Worm (Caenorhabditis elegans): ENCODE measurements around the gene ugt-33.

ugt-33 gene

DNA sequence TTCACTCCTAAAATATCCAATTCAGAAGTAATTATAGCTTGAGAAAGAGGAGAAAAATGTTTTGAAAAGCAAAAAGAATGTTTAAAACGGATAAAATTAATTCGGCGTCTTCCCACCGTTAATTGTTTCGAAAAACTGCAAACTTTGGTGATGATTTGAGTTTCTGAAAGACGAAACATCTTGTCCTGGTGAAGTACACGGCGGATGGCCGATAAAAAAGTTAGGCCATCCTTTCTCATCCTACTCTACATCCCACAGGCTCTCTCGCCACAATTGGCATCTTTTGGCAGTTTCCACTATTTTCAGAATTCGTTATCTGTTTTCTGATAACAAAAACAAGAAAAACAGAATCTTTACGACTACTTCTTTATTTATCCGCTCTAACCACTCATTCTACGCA lies 32.7 kb downstream of the ugt-33 start, which contains the start of the genes C35A5.8 and hda-11 (continued):
- peak; percentile 31 for TF ChIP-seq nhr-48 (tag; optimal IDR thresholded peaks at IDR 0.05)
- peak; percentile 71 for TF ChIP-seq duxl-1 (tag; optimal IDR thresholded peaks at IDR 0.05; ENCODE audit: poor library complexity)
- 0 out of 2 replicates have a peak, but pooled peaks have one; percentile 27 for TF ChIP-seq mxl-2 (GFP tag; conservative IDR thresholded peaks at IDR 0.05)
- no peak for TF ChIP-seq mep-1 (tag; optimal IDR thresholded peaks at IDR 0.05)
- TF ChIP-seq ceh-32 (tag; optimal IDR thresholded peaks at IDR 0.05; ENCODE audit: poor library complexity) = no peak
- no peak for TF ChIP-seq nhr-11 (tag; optimal IDR thresholded peaks at IDR 0.05)
- TF ChIP-seq madf-5 (GFP tag; IDR thresholded peaks at IDR 0.05) = no peak
- TF ChIP-seq nhr-25 (tag; optimal IDR thresholded peaks at IDR 0.05; ENCODE audit: borderline replicate concordance, insufficient read depth) = peak; percentile 4
- TF ChIP-seq hif-1 (tag; optimal IDR thresholded peaks at IDR 0.05) = peak in 1 of 2 experiments; percentile 89
- TF ChIP-seq zfp-3 (GFP tag; conservative IDR thresholded peaks at IDR 0.05) = peak; percentile 46; the same call in 1 of the 2 replicates
- TF ChIP-seq nhr-41 (GFP tag; IDR thresholded peaks at IDR 0.05) = no peak
- no peak for TF ChIP-seq lin-1 (GFP tag; IDR thresholded peaks at IDR 0.05)
- TF ChIP-seq tag-97 (GFP tag; IDR thresholded peaks at IDR 0.05) = 0 out of 2 replicates have a peak, but pooled peaks have one; percentile 31
- TF ChIP-seq sdz-12 (GFP tag; optimal IDR thresholded peaks at IDR 0.05) = peak; percentile 41
- no peak for TF ChIP-seq ceh-20 (GFP tag; IDR thresholded peaks at IDR 0.05)
- no peak for TF ChIP-seq mdt-29 (GFP tag; IDR thresholded peaks at IDR 0.05)
- no peak for TF ChIP-seq arid-1 (GFP tag; conservative IDR thresholded peaks at IDR 0.05)
- peak; percentile 42 for TF ChIP-seq aha-1 (tag)
- 0 out of 2 replicates have a peak, but pooled peaks have one; percentile 68 for TF ChIP-seq D1046.2 (GFP tag; IDR thresholded peaks at IDR 0.05)
- TF ChIP-seq rbr-2 (tag; optimal IDR thresholded peaks at IDR 0.05) = peak; percentile 48
- peak; percentile 31 for TF ChIP-seq mxl-3 (GFP tag; optimal IDR thresholded peaks at IDR 0.05)
- no peak for TF ChIP-seq lim-7 (GFP tag; IDR thresholded peaks at IDR 0.05)
- TF ChIP-seq lsy-2 (tag; optimal IDR thresholded peaks at IDR 0.05) = peak in 1 of 2 experiments; percentile 78
- no peak for TF ChIP-seq lin-39 (tag; optimal IDR thresholded peaks at IDR 0.05)
- TF ChIP-seq mes-2 (tag; optimal IDR thresholded peaks at IDR 0.05; ENCODE audit: poor library complexity, severe bottlenecking) = peak; percentile 98
- no peak for TF ChIP-seq vab-7 (GFP tag; IDR thresholded peaks at IDR 0.05)

ce11 chrV:10528500-10528899 lies 35.3 kb downstream of the ugt-33 start, which contains the start of gene F25D1.3:
TSS of gene F25D1.3 (plus strand) at chrV:10528724.
- TF ChIP-seq nhr-48 (tag; optimal IDR thresholded peaks at IDR 0.05) (no peak), lsy-2 (tag; optimal IDR thresholded peaks at IDR 0.05) (no peak), daf-19 (GFP tag; conservative IDR thresholded peaks at IDR 0.05) (no peak), ceh-44 (GFP tag; IDR thresholded peaks at IDR 0.05) (no peak), nhr-10 (tag; optimal IDR thresholded peaks at IDR 0.05) (no peak), madf-9 (GFP tag; conservative IDR thresholded peaks at IDR 0.05) (no peak), fos-1 (tag; optimal IDR thresholded peaks at IDR 0.05) (no peak), dve-1 (tag; optimal IDR thresholded peaks at IDR 0.05; ENCODE audit: insufficient read depth) (no peak), Y5F2A.4 (GFP tag; optimal IDR thresholded peaks at IDR 0.05) (no peak), snpc-1.2 (GFP tag; IDR thresholded peaks at IDR 0.05) (no peak)

DNA sequence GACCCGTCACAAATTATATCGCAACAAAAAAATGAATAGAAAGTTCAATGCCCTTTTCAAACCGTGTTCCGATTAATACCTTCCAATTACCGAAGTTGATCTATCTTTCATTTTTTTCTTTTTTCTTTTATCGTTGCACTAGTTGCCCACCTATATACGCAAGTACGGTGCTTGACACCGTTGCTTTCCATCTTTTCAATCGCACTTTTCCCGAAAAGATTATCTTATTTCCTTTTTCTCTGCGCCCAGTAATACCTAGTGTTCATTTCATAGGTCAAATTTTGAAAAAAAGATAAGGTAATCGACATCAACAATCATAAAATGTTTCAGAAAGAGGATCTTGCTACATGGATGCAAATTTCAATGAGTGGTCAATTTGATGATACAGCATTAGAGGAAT lies 36.4 kb downstream of the ugt-33 start:
- no peak for TF ChIP-seq zfp-3 (GFP tag; conservative IDR thresholded peaks at IDR 0.05)
- no peak for TF ChIP-seq spr-1 (tag; optimal IDR thresholded peaks at IDR 0.05)
- TF ChIP-seq ZK337.2 (GFP tag; IDR thresholded peaks at IDR 0.05) = no peak
- no peak for TF ChIP-seq cey-2 (tag; optimal IDR thresholded peaks at IDR 0.05; ENCODE audit: borderline replicate concordance, insufficient read depth)
- no peak for TF ChIP-seq unc-130 (GFP tag; optimal IDR thresholded peaks at IDR 0.05)
- TF ChIP-seq R02D3.7 (tag; optimal IDR thresholded peaks at IDR 0.05) = no peak
- no peak for TF ChIP-seq lir-3 (tag; optimal IDR thresholded peaks at IDR 0.05)
- TF ChIP-seq F26F4.8 (GFP tag; conservative IDR thresholded peaks at IDR 0.05) = no peak
- peak; percentile 31 for TF ChIP-seq nhr-28 (tag; optimal IDR thresholded peaks at IDR 0.05)
- peak; percentile 90 for TF ChIP-seq aha-1 (tag)
- no peak for TF ChIP-seq ZK546.5 (tag; optimal IDR thresholded peaks at IDR 0.05)
- no peak for TF ChIP-seq hif-1 (tag; optimal IDR thresholded peaks at IDR 0.05)
- no peak for TF ChIP-seq vab-7 (GFP tag; IDR thresholded peaks at IDR 0.05)

Measured in whole organism, L4 larva.